Fruit fly (Drosophila melanogaster) whole organism, embryonic: ENCODE measurements around the gene CG8673.

Experiments
- Abd-B ChIP-seq: fragments of 200-800 bp; sonication (Bioruptor generic); optimal IDR thresholded peaks from 2 replicates; lab custom pipeline; 2018; ENCODE audit warnings: missing biosample characterization, mild to moderate bottlenecking, missing genetic modification characterization, moderate library complexity
- Adf1 ChIP-seq: fragments of 200-800 bp; sonication (Bioruptor generic); IDR thresholded peaks from 2 replicates; pipeline ENCODE4 v1.3.6; 2022; ENCODE audit warnings: missing biosample characterization, missing genetic modification characterization
- CG10147 ChIP-seq: fragments of 200-800 bp; sonication (Bioruptor generic); optimal IDR thresholded peaks from 2 replicates; lab custom pipeline; 2019; ENCODE audit warnings: missing biosample characterization, mild to moderate bottlenecking, missing genetic modification characterization, moderate library complexity
- CG10654 ChIP-seq: fragments of 200-800 bp; sonication (Bioruptor generic); optimal IDR thresholded peaks from 2 replicates; lab custom pipeline; 2016; ENCODE audit warnings: missing biosample characterization, missing genetic modification characterization
- CG10959 ChIP-seq: fragments of 200-800 bp; sonication (Bioruptor generic); IDR thresholded peaks from 2 replicates; pipeline ENCODE4 v1.3.6; 2022; ENCODE audit warnings: missing biosample characterization, missing genetic modification characterization
- CG11696 ChIP-seq: fragments of 200-800 bp; sonication (Bioruptor generic); IDR thresholded peaks from 2 replicates; pipeline ENCODE4 v1.3.6; 2022; ENCODE audit warnings: missing biosample characterization, missing genetic modification characterization
- CG12299 ChIP-seq: fragments of 200-800 bp; sonication (Bioruptor generic); optimal IDR thresholded peaks from 2 replicates; lab custom pipeline; 2018; ENCODE audit warnings: missing biosample characterization, mild to moderate bottlenecking, missing genetic modification characterization
- CG14014 ChIP-seq: fragments of 200-800 bp; sonication (Bioruptor generic); IDR thresholded peaks from 2 replicates; pipeline ENCODE4 v1.3.6; 2022; ENCODE audit warnings: missing biosample characterization, missing genetic modification characterization
- CG1602 ChIP-seq: fragments of 200-800 bp; sonication (Bioruptor generic); optimal IDR thresholded peaks from 3 replicates; lab custom pipeline; 2016; ENCODE audit warnings: missing biosample characterization, missing genetic modification characterization
- CG17361 ChIP-seq: fragments of 200-800 bp; sonication (Bioruptor generic); IDR thresholded peaks from 3 replicates; pipeline ENCODE4 v1.3.6; 2022; ENCODE audit warnings: missing biosample characterization, missing genetic modification characterization
- CG17829 ChIP-seq: fragments of 200-800 bp; optimal IDR thresholded peaks from 2 replicates; lab custom pipeline; 2019; ENCODE audit warnings: missing biosample characterization, mild to moderate bottlenecking, missing genetic modification characterization, moderate library complexity
- CG18011 ChIP-seq: fragments of 200-800 bp; sonication (Bioruptor generic); optimal IDR thresholded peaks from 2 replicates; lab custom pipeline; 2017; ENCODE audit warnings: missing biosample characterization, missing genetic modification characterization, mild to moderate bottlenecking, moderate library complexity, missing genotype
- CG2712 ChIP-seq: fragments of 200-800 bp; optimal IDR thresholded peaks from 3 replicates; lab custom pipeline; 2019; ENCODE audit warnings: missing biosample characterization, mild to moderate bottlenecking, missing genetic modification characterization, moderate library complexity
- CG30431 ChIP-seq: fragments of 200-800 bp; sonication (Bioruptor generic); optimal IDR thresholded peaks from 2 replicates; lab custom pipeline; 2017; ENCODE audit warnings: missing biosample characterization, missing genetic modification characterization
- CG32767 ChIP-seq: fragments of 200-800 bp; sonication (Bioruptor generic); IDR thresholded peaks from 2 replicates; pipeline ENCODE4 v1.3.6; 2022; ENCODE audit warnings: missing biosample characterization, missing genetic modification characterization
- CG33557 ChIP-seq: fragments of 200-800 bp; sonication (Bioruptor generic); optimal IDR thresholded peaks from 2 replicates; lab custom pipeline; 2019; ENCODE audit warnings: missing biosample characterization, mild to moderate bottlenecking, missing genetic modification characterization, moderate library complexity
- CG34422 ChIP-seq: fragments of 200-800 bp; sonication (Bioruptor generic); IDR thresholded peaks from 3 replicates; pipeline ENCODE4 v1.3.6; 2022; ENCODE audit warnings: missing biosample characterization, missing genetic modification characterization
- CG3838 ChIP-seq: fragments of 200-800 bp; sonication (Bioruptor generic); optimal IDR thresholded peaks from 3 replicates; lab custom pipeline; 2016; ENCODE audit warnings: missing biosample characterization, missing genetic modification characterization
- CG4328 ChIP-seq: fragments of 200-800 bp; sonication (Bioruptor generic); optimal IDR thresholded peaks from 3 replicates; lab custom pipeline; 2017; ENCODE audit warnings: missing biosample characterization, missing genetic modification reagents, missing genetic modification characterization
- CG43689 ChIP-seq: fragments of 200-800 bp; sonication (Bioruptor generic); IDR thresholded peaks from 2 replicates; pipeline ENCODE4 v1.3.6; 2022; ENCODE audit warnings: missing biosample characterization, missing genetic modification characterization
- CG7556 ChIP-seq: fragments of 200-800 bp; sonication (Bioruptor generic); optimal IDR thresholded peaks from 2 replicates; lab custom pipeline; 2017; ENCODE audit warnings: missing biosample characterization, mild to moderate bottlenecking, missing genetic modification characterization
- CG8089 ChIP-seq: fragments of 200-800 bp; sonication (Bioruptor generic); optimal IDR thresholded peaks from 3 replicates; lab custom pipeline; 2016; ENCODE audit warnings: missing biosample characterization, missing genetic modification characterization
- Chrac-16 ChIP-seq: fragments of 200-800 bp; sonication (Bioruptor generic); optimal IDR thresholded peaks from 3 replicates; lab custom pipeline; 2016; ENCODE audit warnings: missing biosample characterization, missing genetic modification characterization
- Doc2 ChIP-seq: fragments of 200-800 bp; sonication (Bioruptor generic); IDR thresholded peaks from 2 replicates; pipeline ENCODE4 v1.3.6; 2022; ENCODE audit warnings: missing biosample characterization, missing genetic modification characterization
- Dref ChIP-seq: fragments of 200-800 bp; sonication (Bioruptor generic); IDR thresholded peaks from 2 replicates; pipeline ENCODE4 v1.3.6; 2022; ENCODE audit warnings: missing biosample characterization, missing genetic modification characterization
- HHEX ChIP-seq: fragments of 200-800 bp; sonication (Bioruptor generic); optimal IDR thresholded peaks from 3 replicates; lab custom pipeline; 2017; ENCODE audit warnings: missing biosample characterization, mild to moderate bottlenecking, missing genetic modification characterization, missing genetic modification reagents
- Hr78 ChIP-seq, 2 experiments: fragments of 200-800 bp in 1 of 2; fragments of >200 bp in 1 of 2; sonication (Bioruptor generic) in 1 of 2; optimal IDR thresholded peaks; 2 replicates each; lab custom pipeline; 2017 to 2019; ENCODE audit warnings: missing biosample characterization in 2 of 2, missing genetic modification characterization in 2 of 2, mild to moderate bottlenecking in 1 of 2, moderate library complexity in 1 of 2
- NK7.1 ChIP-seq: fragments of 200-800 bp; sonication (Bioruptor generic); optimal IDR thresholded peaks from 3 replicates; lab custom pipeline; 2016; ENCODE audit warnings: missing biosample characterization, missing genetic modification characterization
- Ravus ChIP-seq: fragments of 200-800 bp; sonication (Bioruptor generic); IDR thresholded peaks from 2 replicates; pipeline ENCODE4 v1.3.6; 2022; ENCODE audit warnings: missing biosample characterization, missing genetic modification characterization
- Side ChIP-seq: fragments of 200-800 bp; sonication (Bioruptor generic); optimal IDR thresholded peaks from 2 replicates; lab custom pipeline; 2016; ENCODE audit warnings: missing biosample characterization, missing genetic modification characterization
- Spps ChIP-seq: fragments of 200-800 bp; sonication (Bioruptor generic); optimal IDR thresholded peaks from 2 replicates; lab custom pipeline; 2018; ENCODE audit warnings: missing biosample characterization, mild to moderate bottlenecking, missing genetic modification characterization
- Sry-β ChIP-seq: fragments of 200-800 bp; sonication (Bioruptor generic); optimal IDR thresholded peaks from 2 replicates; lab custom pipeline; 2018; ENCODE audit warnings: missing biosample characterization, mild to moderate bottlenecking, missing genetic modification characterization, moderate library complexity
- Trl ChIP-seq, 3 experiments: fragments of >200 bp in 2 of 3; fragments of 200-800 bp in 1 of 3; sonication (Bioruptor generic) in 1 of 3; optimal IDR thresholded peaks; 2 replicates in 1 of 3; 3 replicates in 2 of 3; lab custom pipeline; 2016 to 2017; ENCODE audit warnings: missing biosample characterization in 1 of 3, missing genetic modification characterization in 1 of 3
- Xbp1 ChIP-seq: fragments of 200-800 bp; sonication (Bioruptor generic); optimal IDR thresholded peaks from 3 replicates; lab custom pipeline; 2016; ENCODE audit warnings: missing biosample characterization, mild to moderate bottlenecking, missing genetic modification characterization
- YL-1 ChIP-seq: fragments of 200-800 bp; sonication (Bioruptor generic); optimal IDR thresholded peaks from 3 replicates; lab custom pipeline; 2017; ENCODE audit warnings: missing biosample characterization, mild to moderate bottlenecking, missing genetic modification characterization
- btn ChIP-seq: fragments of 200-800 bp; sonication (Bioruptor generic); optimal IDR thresholded peaks from 2 replicates; lab custom pipeline; 2016; ENCODE audit warnings: missing biosample characterization, missing genetic modification characterization
- cas ChIP-seq: fragments of 200-800 bp; sonication (Bioruptor generic); IDR thresholded peaks from 2 replicates; pipeline ENCODE4 v1.3.6; 2022; ENCODE audit warnings: missing biosample characterization, missing genetic modification characterization
- dati ChIP-seq: fragments of 200-800 bp; sonication (Bioruptor generic); IDR thresholded peaks from 2 replicates; pipeline ENCODE4 v1.3.6; 2022; ENCODE audit warnings: missing biosample characterization, missing genetic modification characterization
- dm ChIP-seq: fragments of 200-800 bp; sonication (Bioruptor generic); optimal IDR thresholded peaks from 3 replicates; lab custom pipeline; 2016; ENCODE audit warnings: missing biosample characterization, missing genetic modification characterization
- grau ChIP-seq: fragments of 200-800 bp; optimal IDR thresholded peaks from 3 replicates; lab custom pipeline; 2019; ENCODE audit warnings: missing biosample characterization, mild to moderate bottlenecking, missing genetic modification characterization, moderate library complexity
- ham ChIP-seq: fragments of 200-800 bp; sonication (Bioruptor generic); IDR thresholded peaks from 2 replicates; pipeline ENCODE4 v1.3.6; 2022; ENCODE audit warnings: missing biosample characterization, missing genetic modification characterization
- jigr1 ChIP-seq: fragments of 200-800 bp; sonication (Bioruptor generic); IDR thresholded peaks from 3 replicates; pipeline ENCODE4 v1.3.6; 2022; ENCODE audit warnings: missing biosample characterization, missing genetic modification characterization
- jing ChIP-seq: fragments of 200-800 bp; sonication (Bioruptor generic); optimal IDR thresholded peaks from 2 replicates; lab custom pipeline; 2018; ENCODE audit warnings: missing biosample characterization, mild to moderate bottlenecking, missing genetic modification characterization
- knrl ChIP-seq: fragments of 200-800 bp; sonication (Bioruptor generic); IDR thresholded peaks from 3 replicates; pipeline ENCODE4 v1.3.6; 2022; ENCODE audit warnings: missing biosample characterization, missing genetic modification characterization; ENCODE audit not compliant: partially characterized antibody
- pho ChIP-seq: fragments of 200-800 bp; sonication (Bioruptor generic); optimal IDR thresholded peaks from 2 replicates; lab custom pipeline; 2016; ENCODE audit warnings: missing biosample characterization, missing genetic modification characterization
- pzg ChIP-seq: fragments of 200-800 bp; sonication (Bioruptor generic); optimal IDR thresholded peaks from 3 replicates; lab custom pipeline; 2018; ENCODE audit warnings: missing biosample characterization, mild to moderate bottlenecking, missing genetic modification characterization, moderate library complexity
- seq ChIP-seq: fragments of 200-800 bp; sonication (Bioruptor generic); IDR thresholded peaks from 2 replicates; pipeline ENCODE4 v1.3.6; 2022; ENCODE audit warnings: missing biosample characterization, missing genetic modification characterization
- vnd ChIP-seq: fragments of 200-800 bp; sonication (Bioruptor generic); IDR thresholded peaks from 3 replicates; pipeline ENCODE4 v1.3.6; 2022; ENCODE audit warnings: missing biosample characterization, missing genetic modification characterization; ENCODE audit not compliant: partially characterized antibody
- zen ChIP-seq: fragments of 200-800 bp; sonication (Bioruptor generic); optimal IDR thresholded peaks from 3 replicates; lab custom pipeline; 2018; ENCODE audit warnings: missing biosample characterization, mild to moderate bottlenecking, missing genetic modification characterization, moderate library complexity

CG8673 gene

DNA sequence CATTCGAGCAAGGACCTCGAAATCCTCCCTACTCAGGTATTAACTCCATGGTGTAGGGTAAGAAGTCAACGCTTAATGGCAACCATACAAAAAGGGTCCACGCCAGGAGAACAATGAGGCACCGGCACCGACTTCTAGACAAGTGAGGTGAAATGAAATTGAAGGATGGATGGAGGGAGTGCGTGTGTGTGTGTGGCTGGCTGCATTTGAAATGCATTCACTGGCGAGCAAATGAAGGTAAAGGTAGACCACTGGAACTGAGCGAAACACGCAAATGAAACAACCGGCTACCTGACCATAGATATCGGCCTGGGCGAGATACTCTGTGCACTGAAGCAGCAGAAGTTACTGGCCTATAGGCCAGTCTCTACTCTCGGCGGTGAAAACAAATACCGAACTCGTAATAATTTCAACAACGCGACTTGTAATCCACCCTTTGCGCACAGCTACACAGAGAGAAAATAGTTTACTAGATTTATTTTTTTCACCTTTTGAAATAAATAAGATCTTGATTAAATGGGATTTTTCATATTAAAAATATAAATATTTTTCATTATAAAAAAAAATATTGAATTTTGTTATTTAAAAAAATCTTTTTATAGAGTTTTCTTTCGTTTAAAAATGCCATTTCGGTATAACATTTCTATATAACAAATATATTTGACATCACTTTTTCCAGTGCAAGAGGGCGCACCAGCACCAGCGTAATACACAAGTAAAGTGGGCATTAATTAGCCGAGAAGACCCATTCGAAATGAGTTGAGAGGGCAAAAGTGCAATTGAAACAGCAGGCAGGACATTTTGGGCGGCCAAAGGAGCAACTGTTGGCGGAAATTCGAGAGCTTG lies 42.3 kb upstream of the CG8673 start (continued):
- TF ChIP-seq CG2712 (tag; lab: Kevin White, UChicago): peak; percentile 92
- TF ChIP-seq CG34422 (GFP tag; lab: Robert Waterston, UW): no peak
- no peak for TF ChIP-seq Trl (optimal IDR thresholded peaks at IDR 0.05; lab: Kevin White, UChicago)
- peak; percentile 43 for TF ChIP-seq Trl (GFP tag; optimal IDR thresholded peaks at IDR 0.05; lab: Kevin White, UChicago)
- peak; percentile 71 for TF ChIP-seq Abd-B (GFP tag; lab: Kevin White, UChicago)
- TF ChIP-seq Dref: no peak
- no peak for TF ChIP-seq Side (GFP tag; lab: Kevin White, UChicago)
- peak; percentile 81 for TF ChIP-seq CG30431
- peak; percentile 55; the same call in 1 of the 2 replicates for TF ChIP-seq ham (GFP tag; lab: Robert Waterston, UW)
- TF ChIP-seq NK7.1: no peak
- peak; percentile 80 for TF ChIP-seq CG10959
- peak; percentile 77 for TF ChIP-seq Chrac-16
- TF ChIP-seq Doc2 (GFP tag; lab: Robert Waterston, UW): no peak
- peak; percentile 48 for TF ChIP-seq CG4328
- TF ChIP-seq jigr1 (GFP tag; lab: Robert Waterston, UW): peak; percentile 45; the same call in 1 of the 3 replicates
- no peak for TF ChIP-seq cas
- TF ChIP-seq knrl: no peak
- TF ChIP-seq Hr78 (GFP tag; optimal IDR thresholded peaks at IDR 0.05; lab: Kevin White, UChicago): peak in 1 of 2 experiments; percentile 64
- no peak for TF ChIP-seq vnd (GFP tag; lab: Robert Waterston, UW)
- TF ChIP-seq CG8089 (GFP tag; lab: Kevin White, UChicago): peak; percentile 8
- TF ChIP-seq CG11696 (GFP tag; lab: Robert Waterston, UW): no peak
- TF ChIP-seq dati (GFP tag; lab: Robert Waterston, UW): no peak
- no peak for TF ChIP-seq CG3838 (GFP tag; lab: Kevin White, UChicago)
- peak; percentile 93 for TF ChIP-seq CG7556 (GFP tag; lab: Kevin White, UChicago)
- peak; percentile 85 for TF ChIP-seq seq
- peak; percentile 84 for TF ChIP-seq CG1602 (GFP tag; lab: Kevin White, UChicago)
- TF ChIP-seq CG43689 (GFP tag; lab: Robert Waterston, UW): peak; percentile 48; the same call in 1 of the 2 replicates
- TF ChIP-seq Ravus (GFP tag; lab: Robert Waterston, UW): peak; percentile 63
- peak; percentile 55; the same call in 1 of the 2 replicates for TF ChIP-seq Adf1 (GFP tag; lab: Robert Waterston, UW)
- TF ChIP-seq CG17829 (tag; lab: Kevin White, UChicago): peak; percentile 90
- peak; percentile 56 for TF ChIP-seq CG10654 (GFP tag; lab: Kevin White, UChicago)
- peak; percentile 26 for TF ChIP-seq Sry-β (GFP tag; lab: Kevin White, UChicago)
- peak; percentile 39 for TF ChIP-seq CG18011
- peak; percentile 92 for TF ChIP-seq CG32767
- TF ChIP-seq YL-1 (GFP tag; lab: Kevin White, UChicago): peak; percentile 44
- peak; percentile 13 for TF ChIP-seq pho (GFP tag; lab: Kevin White, UChicago)
- no peak for TF ChIP-seq CG10147 (GFP tag; lab: Kevin White, UChicago)
- peak; percentile 63 for TF ChIP-seq HHEX
- no peak for TF ChIP-seq btn (GFP tag; lab: Kevin White, UChicago)
- TF ChIP-seq CG33557 (GFP tag; lab: Kevin White, UChicago): peak; percentile 87
- TF ChIP-seq jing (GFP tag; lab: Kevin White, UChicago): peak; percentile 30
- peak; percentile 86 for TF ChIP-seq grau (tag; lab: Kevin White, UChicago)
- TF ChIP-seq zen (tag; lab: Kevin White, UChicago): peak; percentile 66
- peak; percentile 57 for TF ChIP-seq Spps (tag; lab: Kevin White, UChicago)
- TF ChIP-seq CG14014: peak; percentile 61
- peak; percentile 78 for TF ChIP-seq Xbp1 (GFP tag; lab: Kevin White, UChicago)
- peak; percentile 90 for TF ChIP-seq CG17361 (GFP tag; lab: Robert Waterston, UW)
- TF ChIP-seq pzg: no peak
- no peak for TF ChIP-seq dm (GFP tag; lab: Kevin White, UChicago)
- TF ChIP-seq CG12299 (tag; lab: Kevin White, UChicago): peak; percentile 65
